Worm (Caenorhabditis elegans): ENCODE measurements around the gene tsfm-1.

DNA sequence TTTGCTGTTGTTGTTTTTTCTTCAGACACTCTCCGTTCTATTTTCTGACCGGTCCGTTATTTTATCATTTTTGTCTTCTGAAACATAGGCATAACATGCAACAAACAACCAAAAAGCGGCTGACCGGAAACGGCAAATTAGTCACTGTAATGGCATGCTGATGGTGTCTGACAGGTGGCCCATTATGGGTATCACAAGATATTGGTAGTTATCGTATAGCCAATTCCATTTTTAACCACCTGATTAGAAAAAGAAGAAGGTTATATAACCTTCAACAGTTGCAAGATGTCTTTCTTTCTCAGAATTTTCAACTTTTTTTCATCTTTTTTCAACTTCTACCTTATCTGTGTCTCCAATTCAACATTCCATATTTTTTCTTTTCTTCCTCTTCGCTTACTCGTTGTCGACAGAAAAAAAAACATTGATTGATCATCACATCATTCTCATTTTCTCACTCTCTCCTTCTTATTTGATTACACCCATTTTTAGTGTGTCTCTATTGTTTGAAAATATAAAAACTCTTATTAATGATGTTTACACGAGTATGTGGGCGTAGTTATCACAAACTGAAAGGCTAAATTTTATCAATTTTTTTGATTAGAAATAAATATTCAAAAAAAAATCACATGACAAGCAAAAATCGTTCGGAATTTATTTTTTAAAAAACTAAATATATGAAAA, 29.6 kb upstream of the tsfm-1 start:
- TF ChIP-seq nhr-237 (tag; optimal IDR thresholded peaks at IDR 0.05) (no peak), egl-27 (tag; optimal IDR thresholded peaks at IDR 0.05) (no peak), ztf-11 (tag; optimal IDR thresholded peaks at IDR 0.05) (no peak), lsy-2 (tag; optimal IDR thresholded peaks at IDR 0.05) (no peak), elt-3 (tag; optimal IDR thresholded peaks at IDR 0.05) (no peak), unc-39 (tag; optimal IDR thresholded peaks at IDR 0.05) (no peak)

All from whole organism, L2 larva.